Worm (Caenorhabditis elegans) whole organism, young adult: ENCODE measurements around the gene lbp-7.
A peak's percentile ranks its signal among the peaks of the same experiment; 100 is the strongest.

Experiments
- B0019.2 ChIP-seq: fragments of 200-800 bp; sonication (Bioruptor generic); conservative IDR thresholded peaks from 2 replicates; pipeline ENCODE4 v1.3.6; 2022; ENCODE audit warnings: missing genetic modification reagents, missing genetic modification characterization, missing compliant biosample characterization
- B0261.1 ChIP-seq: sonication (generic microtip); optimal IDR thresholded peaks from 2 replicates; lab custom pipeline; 2016; ENCODE audit warnings: mild to moderate bottlenecking, missing genetic modification characterization, moderate library complexity, missing compliant biosample characterization
- B0336.3 ChIP-seq: fragments of 200-800 bp; sonication (Bioruptor generic); IDR thresholded peaks from 2 replicates; pipeline ENCODE4 v1.3.6; 2022; ENCODE audit warnings: missing genetic modification characterization, missing compliant biosample characterization
- F10E7.11 ChIP-seq: sonication (generic microtip); optimal IDR thresholded peaks from 2 replicates; lab custom pipeline; 2017; ENCODE audit warnings: mild to moderate bottlenecking, missing genetic modification characterization, moderate library complexity, missing compliant biosample characterization
- F23B12.7 ChIP-seq: sonication (generic microtip); optimal IDR thresholded peaks from 2 replicates; lab custom pipeline; 2017; ENCODE audit warnings: missing genetic modification characterization, mild to moderate bottlenecking, missing compliant biosample characterization, antibody characterized with exemption, moderate library complexity; ENCODE audit not compliant: insufficient read depth
- F52B5.7 ChIP-seq: sonication (generic microtip); optimal IDR thresholded peaks from 2 replicates; lab custom pipeline; 2016; ENCODE audit warnings: mild to moderate bottlenecking, missing genetic modification characterization, missing compliant biosample characterization
- F55B11.4 ChIP-seq: sonication (generic microtip); optimal IDR thresholded peaks from 2 replicates; lab custom pipeline; 2016; ENCODE audit warnings: missing compliant biosample characterization, missing genetic modification characterization, borderline replicate concordance; ENCODE audit not compliant: insufficient read depth
- F57C9.4 ChIP-seq: sonication (generic microtip); optimal IDR thresholded peaks from 2 replicates; lab custom pipeline; 2017; ENCODE audit warnings: mild to moderate bottlenecking, missing genetic modification characterization, missing compliant biosample characterization
- Y53F4B.3 ChIP-seq: fragments of 200-800 bp; sonication (Bioruptor generic); IDR thresholded peaks from 2 replicates; pipeline ENCODE4 v1.3.6; 2022; ENCODE audit warnings: missing genetic modification reagents, missing genetic modification characterization, missing compliant biosample characterization
- Y53G8AR.9 ChIP-seq: fragments of 200-800 bp; sonication (Bioruptor generic); conservative IDR thresholded peaks from 2 replicates; pipeline ENCODE4 v1.3.6; 2022; ENCODE audit warnings: missing genetic modification reagents, missing genetic modification characterization, missing compliant biosample characterization
- Y67H2A.10 ChIP-seq: fragments of 200-800 bp; sonication (Bioruptor generic); conservative IDR thresholded peaks from 2 replicates; pipeline ENCODE4 v1.3.6; 2022; ENCODE audit warnings: missing genetic modification reagents, missing genetic modification characterization, missing compliant biosample characterization
- Y79H2A.3 ChIP-seq: fragments of 200-800 bp; sonication (Bioruptor generic); conservative IDR thresholded peaks from 2 replicates; pipeline ENCODE4 v1.3.6; 2022; ENCODE audit warnings: missing genetic modification reagents, missing genetic modification characterization, missing compliant biosample characterization
- Y95B8A.8 ChIP-seq: fragments of 200-800 bp; sonication (Bioruptor generic); IDR thresholded peaks from 2 replicates; pipeline ENCODE4 v1.3.6; 2022; ENCODE audit warnings: missing genetic modification reagents, missing genetic modification characterization, missing compliant biosample characterization
- ZK185.1 ChIP-seq: sonication (generic microtip); optimal IDR thresholded peaks from 2 replicates; lab custom pipeline; 2016; ENCODE audit warnings: mild to moderate bottlenecking, missing genetic modification characterization, missing compliant biosample characterization; ENCODE audit not compliant: poor library complexity, severe bottlenecking
- ama-1 ChIP-seq, 3 experiments: fragments of 150-350 bp in 1 of 3; sonication (generic microtip) in 2 of 3; optimal IDR thresholded peaks; 2 replicates each; lab custom pipeline; 2014 to 2018; ENCODE audit warnings: missing biosample characterization in 2 of 3, missing genetic modification characterization in 2 of 3, missing genetic modification reagents in 2 of 3
- aptf-3 ChIP-seq: fragments of 200-800 bp; sonication (Bioruptor generic); IDR thresholded peaks from 2 replicates; pipeline ENCODE4 v1.3.6; 2022; ENCODE audit warnings: missing genetic modification characterization, missing compliant biosample characterization
- atf-7 ChIP-seq: sonication (generic microtip); optimal IDR thresholded peaks from 2 replicates; lab custom pipeline; 2017; ENCODE audit warnings: mild to moderate bottlenecking, missing genetic modification characterization, missing compliant biosample characterization
- athp-1 ChIP-seq: sonication (generic microtip); optimal IDR thresholded peaks from 2 replicates; lab custom pipeline; 2017; ENCODE audit warnings: mild to moderate bottlenecking, missing genetic modification characterization, missing compliant biosample characterization
- attf-3 ChIP-seq: fragments of 200-800 bp; sonication (Bioruptor generic); conservative IDR thresholded peaks from 2 replicates; pipeline ENCODE4 v1.3.6; 2022; ENCODE audit warnings: missing genetic modification reagents, missing genetic modification characterization, missing compliant biosample characterization
- bed-1 ChIP-seq: fragments of 200-800 bp; sonication (Bioruptor generic); IDR thresholded peaks from 2 replicates; pipeline ENCODE4 v1.3.6; 2022; ENCODE audit warnings: missing genetic modification reagents, missing genetic modification characterization, missing compliant biosample characterization
- ceh-100 ChIP-seq: fragments of 200-800 bp; sonication (Bioruptor generic); IDR thresholded peaks from 2 replicates; pipeline ENCODE4 v1.3.6; 2022; ENCODE audit warnings: missing genetic modification reagents, missing genetic modification characterization, missing compliant biosample characterization
- ceh-58 ChIP-seq: fragments of 200-800 bp; sonication (Bioruptor generic); IDR thresholded peaks from 2 replicates; pipeline ENCODE4 v1.3.6; 2022; ENCODE audit warnings: missing genetic modification characterization, missing compliant biosample characterization
- chd-7 ChIP-seq: sonication (generic microtip); optimal IDR thresholded peaks from 2 replicates; lab custom pipeline; 2016; ENCODE audit warnings: mild to moderate bottlenecking, missing genetic modification characterization, moderate library complexity, missing compliant biosample characterization
- dox-1 ChIP-seq: fragments of 200-800 bp; sonication (Bioruptor generic); IDR thresholded peaks from 2 replicates; pipeline ENCODE4 v1.3.6; 2022; ENCODE audit warnings: missing genetic modification reagents, missing genetic modification characterization, missing compliant biosample characterization
- dpl-1 ChIP-seq: fragments of 150-350 bp; optimal IDR thresholded peaks from 2 replicates; lab custom pipeline; 2014; ENCODE audit warnings: missing biosample characterization, missing genetic modification reagents, missing genetic modification characterization
- egl-18 ChIP-seq: fragments of 200-800 bp; sonication (Bioruptor generic); IDR thresholded peaks from 2 replicates; pipeline ENCODE4 v1.3.6; 2022; ENCODE audit warnings: missing genetic modification reagents, missing genetic modification characterization, missing compliant biosample characterization
- ekl-4 ChIP-seq: fragments of 200-800 bp; sonication (Bioruptor generic); IDR thresholded peaks from 2 replicates; pipeline ENCODE4 v1.3.6; 2022; ENCODE audit warnings: missing genetic modification reagents, missing genetic modification characterization, missing compliant biosample characterization
- fkh-3 ChIP-seq: sonication (generic microtip); optimal IDR thresholded peaks from 2 replicates; lab custom pipeline; 2016; ENCODE audit warnings: mild to moderate bottlenecking, missing genetic modification characterization, missing compliant biosample characterization
- lin-54 ChIP-seq: fragments of 200-800 bp; sonication (Bioruptor generic); optimal IDR thresholded peaks from 2 replicates; lab custom pipeline; 2018; ENCODE audit warnings: mild to moderate bottlenecking, missing genetic modification characterization, missing compliant biosample characterization
- lir-1 ChIP-seq: fragments of 200-800 bp; sonication (Bioruptor generic); conservative IDR thresholded peaks from 2 replicates; pipeline ENCODE4 v1.3.6; 2022; ENCODE audit warnings: missing genetic modification reagents, missing genetic modification characterization, missing compliant biosample characterization
- lsy-27 ChIP-seq: sonication (generic microtip); optimal IDR thresholded peaks from 2 replicates; lab custom pipeline; 2017; ENCODE audit warnings: missing genetic modification characterization, mild to moderate bottlenecking, missing compliant biosample characterization, antibody characterized with exemption, missing genotype, borderline replicate concordance; ENCODE audit not compliant: insufficient read depth
- madf-10 ChIP-seq: sonication (generic microtip); optimal IDR thresholded peaks from 2 replicates; lab custom pipeline; 2016; ENCODE audit warnings: mild to moderate bottlenecking, missing genetic modification characterization, missing compliant biosample characterization
- nhr-179 ChIP-seq: sonication (generic microtip); optimal IDR thresholded peaks from 2 replicates; lab custom pipeline; 2016; ENCODE audit warnings: mild to moderate bottlenecking, missing genetic modification characterization, missing compliant biosample characterization
- nhr-80 ChIP-seq: sonication (generic microtip); optimal IDR thresholded peaks from 2 replicates; lab custom pipeline; 2016; ENCODE audit warnings: missing genetic modification characterization, missing compliant biosample characterization
- pbrm-1 ChIP-seq: fragments of 200-800 bp; sonication (Bioruptor generic); IDR thresholded peaks from 2 replicates; pipeline ENCODE4 v1.3.6; 2022; ENCODE audit warnings: missing genetic modification reagents, missing genetic modification characterization, missing compliant biosample characterization
- repo-1 ChIP-seq: sonication (generic microtip); optimal IDR thresholded peaks from 2 replicates; lab custom pipeline; 2017; ENCODE audit warnings: mild to moderate bottlenecking, missing genetic modification characterization, missing compliant biosample characterization
- rpc-1 ChIP-seq, 2 experiments: fragments of 150-350 bp in 1 of 2; sonication (generic microtip) in 1 of 2; optimal IDR thresholded peaks; 2 replicates each; lab custom pipeline; 2014 to 2018; ENCODE audit warnings: missing biosample characterization in 1 of 2, missing genetic modification characterization in 1 of 2, missing genetic modification reagents in 1 of 2, missing genotype in 1 of 2
- sea-2 ChIP-seq: fragments of 200-800 bp; sonication (Bioruptor generic); IDR thresholded peaks from 2 replicates; pipeline ENCODE4 v1.3.6; 2022; ENCODE audit warnings: missing genetic modification characterization, missing compliant biosample characterization
- snpc-1.3 ChIP-seq: sonication (generic microtip); optimal IDR thresholded peaks from 2 replicates; lab custom pipeline; 2017; ENCODE audit warnings: missing genetic modification characterization, mild to moderate bottlenecking, missing compliant biosample characterization, antibody characterized with exemption, moderate library complexity, missing genotype, missing genetic modification reagents; ENCODE audit not compliant: insufficient read depth
- snpc-4 ChIP-seq, 5 experiments: fragments of 150-350 bp in 1 of 5; sonication (generic microtip) in 4 of 5; optimal IDR thresholded peaks; 2 replicates each; lab custom pipeline; 2014 to 2018; ENCODE audit warnings: missing genetic modification characterization in 5 of 5, missing biosample characterization in 3 of 5, antibody characterized with exemption in 2 of 5, mild to moderate bottlenecking in 2 of 5, missing compliant biosample characterization in 2 of 5, missing genotype in 2 of 5, moderate library complexity in 2 of 5, missing genetic modification reagents in 1 of 5
- xnd-1 ChIP-seq: sonication (generic microtip); optimal IDR thresholded peaks from 2 replicates; lab custom pipeline; 2016; ENCODE audit warnings: missing genotype, missing genetic modification reagents, missing genetic modification characterization, missing compliant biosample characterization
- zim-3 ChIP-seq: sonication (generic microtip); optimal IDR thresholded peaks from 2 replicates; lab custom pipeline; 2017; ENCODE audit warnings: mild to moderate bottlenecking, missing genetic modification characterization, moderate library complexity, missing compliant biosample characterization
- ztf-18 ChIP-seq: sonication (generic microtip); optimal IDR thresholded peaks from 2 replicates; lab custom pipeline; 2016; ENCODE audit warnings: missing genotype, mild to moderate bottlenecking, missing genetic modification characterization, missing compliant biosample characterization
- ztf-25 ChIP-seq: fragments of 200-800 bp; sonication (Bioruptor generic); IDR thresholded peaks from 2 replicates; pipeline ENCODE4 v1.3.6; 2022; ENCODE audit warnings: missing genetic modification reagents, missing genetic modification characterization, missing compliant biosample characterization
- ztf-26 ChIP-seq: sonication (generic microtip); optimal IDR thresholded peaks from 2 replicates; lab custom pipeline; 2017; ENCODE audit warnings: missing genetic modification characterization, missing compliant biosample characterization
- ztf-28 ChIP-seq: fragments of 200-800 bp; sonication (Bioruptor generic); IDR thresholded peaks from 2 replicates; pipeline ENCODE4 v1.3.6; 2022; ENCODE audit warnings: missing genetic modification reagents, missing genetic modification characterization, missing compliant biosample characterization

Gene lbp-7

DNA sequence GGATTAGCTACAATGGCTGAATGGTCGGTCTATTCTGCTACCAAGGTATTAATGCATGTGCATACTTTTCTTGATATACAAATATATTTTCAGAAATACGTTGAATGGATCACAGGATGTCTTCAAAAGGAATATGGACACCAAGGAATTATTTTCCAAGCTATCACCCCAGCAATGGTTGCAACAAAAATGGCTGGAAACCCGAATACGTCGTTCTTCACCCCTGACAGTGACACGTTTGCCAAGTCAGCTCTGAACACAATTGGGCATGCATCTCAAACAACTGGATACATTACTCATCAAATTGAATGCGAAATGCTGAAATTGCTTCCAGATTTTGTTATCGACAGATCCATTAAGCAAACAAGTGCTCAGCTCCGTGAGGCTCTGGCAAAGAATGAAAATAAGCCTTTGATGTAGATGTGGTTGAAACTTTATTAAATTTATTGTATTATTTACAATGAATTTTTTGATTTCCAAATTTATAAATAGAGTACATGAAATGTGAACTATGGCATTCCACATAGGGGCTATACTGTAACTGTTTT, 28.3 kb downstream of the lbp-7 start (continued):
- TF ChIP-seq dpl-1 (GFP tag; lab: Kevin White, UChicago) (no peak), Y95B8A.8 (GFP tag; lab: Robert Waterston, UW) (peak; percentile 88), ztf-25 (GFP tag; lab: Robert Waterston, UW) (0 out of 2 replicates have a peak, but pooled peaks have one; percentile 6), repo-1 (tag; lab: Kevin White, UChicago) (peak; percentile 98), B0261.1 (tag; lab: Kevin White, UChicago) (no peak), F23B12.7 (tag; lab: Kevin White, UChicago) (no peak), dox-1 (GFP tag; lab: Robert Waterston, UW) (peak; percentile 79), lin-54 (peak; percentile 63), athp-1 (peak; percentile 67), Y53F4B.3 (no peak; the same call in 1 of the 2 replicates), lsy-27 (tag; lab: Kevin White, UChicago) (no peak), attf-3 (GFP tag; lab: Robert Waterston, UW) (0 out of 2 replicates have a peak, but pooled peaks have one; percentile 16), aptf-3 (peak; percentile 88; the same call in 1 of the 2 replicates), ekl-4 (GFP tag; lab: Robert Waterston, UW) (peak; percentile 68), nhr-80 (tag; lab: Kevin White, UChicago) (peak; percentile 47), xnd-1 (tag; lab: Kevin White, UChicago) (no peak), ama-1 (optimal IDR thresholded peaks at IDR 0.05; lab: Kevin White, UChicago) (peak; percentile 91), ama-1 (GFP tag; optimal IDR thresholded peaks at IDR 0.05; lab: Kevin White, UChicago) (no peak), ztf-26 (tag; lab: Kevin White, UChicago) (peak; percentile 86), snpc-4 (GFP tag; optimal IDR thresholded peaks at IDR 0.05; lab: Kevin White, UChicago) (no peak), snpc-4 (tag; optimal IDR thresholded peaks at IDR 0.05; lab: Kevin White, UChicago) (peak in 1 of 4 experiments; percentile 34), atf-7 (tag; lab: Kevin White, UChicago) (peak; percentile 90), F10E7.11 (tag; lab: Kevin White, UChicago) (peak; percentile 65), F57C9.4 (tag; lab: Kevin White, UChicago) (peak; percentile 78), B0019.2 (GFP tag; lab: Robert Waterston, UW) (no peak; the same call in 1 of the 2 replicates), fkh-3 (tag; lab: Kevin White, UChicago) (no peak), nhr-179 (tag; lab: Kevin White, UChicago) (no peak), egl-18 (no peak), Y53G8AR.9 (GFP tag; lab: Robert Waterston, UW) (peak; percentile 95), ZK185.1 (tag; lab: Kevin White, UChicago) (peak; percentile 78), F55B11.4 (tag; lab: Kevin White, UChicago) (no peak), Y67H2A.10 (GFP tag; lab: Robert Waterston, UW) (peak; percentile 54; the same call in 1 of the 2 replicates), sea-2 (GFP tag; lab: Robert Waterston, UW) (peak; percentile 22; the same call in 1 of the 2 replicates), chd-7 (tag; lab: Kevin White, UChicago) (peak; percentile 92), pbrm-1 (peak; percentile 61; the same call in 1 of the 2 replicates), snpc-1.3 (tag; lab: Kevin White, UChicago) (no peak), ztf-28 (0 out of 2 replicates have a peak, but pooled peaks have one; percentile 75), bed-1 (no peak), madf-10 (tag; lab: Kevin White, UChicago) (peak; percentile 64), lir-1 (peak; percentile 73), Y79H2A.3 (GFP tag; lab: Robert Waterston, UW) (peak; percentile 64; the same call in 1 of the 2 replicates), B0336.3 (GFP tag; lab: Robert Waterston, UW) (peak; percentile 96), ceh-58 (GFP tag; lab: Robert Waterston, UW) (no peak), ztf-18 (tag; lab: Kevin White, UChicago) (no peak), F52B5.7 (peak; percentile 92), zim-3 (tag; lab: Kevin White, UChicago) (peak; percentile 16), ceh-100 (GFP tag; lab: Robert Waterston, UW) (peak; percentile 54; the same call in 1 of the 2 replicates), rpc-1 (optimal IDR thresholded peaks at IDR 0.05; lab: Kevin White, UChicago) (no peak), rpc-1 (tag; optimal IDR thresholded peaks at IDR 0.05; lab: Kevin White, UChicago) (no peak)
